Worm (Caenorhabditis elegans) whole organism, L1 larva: ENCODE data around the gene fut-3.

Source experiments
- F16B12.6 ChIP-seq: fragments of 150-350 bp; optimal IDR thresholded peaks from 2 replicates; lab custom pipeline; 2014; ENCODE audit warnings: missing biosample characterization, missing genetic modification characterization
- alr-1 ChIP-seq: fragments of 200-800 bp; sonication (Bioruptor generic); optimal IDR thresholded peaks from 2 replicates; lab custom pipeline; 2018; ENCODE audit warnings: borderline replicate concordance, mild to moderate bottlenecking, missing genetic modification characterization, missing compliant biosample characterization
- ama-1 ChIP-seq: fragments of 150-350 bp; optimal IDR thresholded peaks from 2 replicates; lab custom pipeline; 2014
- ceh-82 ChIP-seq, 3 experiments: fragments of 150-350 bp in 1 of 3; sonication (generic microtip) in 2 of 3; optimal IDR thresholded peaks; 2 replicates each; lab custom pipeline; 2014 to 2017; ENCODE audit warnings: missing biosample characterization in 3 of 3, missing genetic modification characterization in 3 of 3
- elt-2 ChIP-seq: sonication (generic microtip); optimal IDR thresholded peaks from 2 replicates; lab custom pipeline; 2016; ENCODE audit warnings: missing genetic modification characterization, mild to moderate bottlenecking, inconsistent platforms, missing compliant biosample characterization, missing genetic modification reagents
- fos-1 ChIP-seq: fragments of 150-350 bp; optimal IDR thresholded peaks from 2 replicates; lab custom pipeline; 2014; ENCODE audit warnings: missing biosample characterization, missing genetic modification characterization
- jun-1 ChIP-seq: fragments of 150-350 bp; optimal IDR thresholded peaks from 2 replicates; lab custom pipeline; 2014; ENCODE audit warnings: missing biosample characterization, missing genetic modification reagents, missing genetic modification characterization
- lin-13 ChIP-seq: fragments of 150-350 bp; optimal IDR thresholded peaks from 2 replicates; lab custom pipeline; 2014; ENCODE audit warnings: missing biosample characterization, missing genetic modification reagents, missing genetic modification characterization
- sox-4 ChIP-seq: sonication (generic microtip); optimal IDR thresholded peaks from 2 replicates; lab custom pipeline; 2016; ENCODE audit warnings: missing genetic modification characterization, missing compliant biosample characterization
- unc-30 ChIP-seq: sonication (generic microtip); optimal IDR thresholded peaks from 2 replicates; lab custom pipeline; 2017; ENCODE audit warnings: missing biosample characterization, missing genetic modification characterization

DNA sequence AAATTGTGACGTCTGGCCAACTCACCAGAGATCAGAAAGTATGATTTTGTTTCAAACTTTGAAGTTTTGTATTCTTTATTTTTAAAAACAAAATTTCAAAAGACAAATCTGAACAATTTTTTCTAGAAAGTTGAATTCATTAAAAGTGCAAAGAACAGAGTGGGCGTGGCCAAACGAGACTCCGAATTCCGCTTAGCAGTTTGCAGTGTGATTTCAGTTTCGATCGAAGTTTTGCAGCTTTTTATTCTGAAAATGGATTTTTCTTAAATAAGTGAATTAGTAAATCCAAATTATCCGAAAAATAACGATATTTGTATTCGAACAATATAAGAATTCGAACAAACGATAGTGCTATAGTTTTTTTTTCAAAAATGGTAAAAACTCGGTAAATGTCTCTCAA lies 26.1 kb downstream of the fut-3 start:
- TF ChIP-seq lin-13 (GFP tag; lab: Kevin White, UChicago) (no peak), fos-1 (tag; lab: Kevin White, UChicago) (no peak), elt-2 (no peak), unc-30 (tag; lab: Kevin White, UChicago) (no peak), F16B12.6 (tag; lab: Kevin White, UChicago) (no peak), sox-4 (tag; lab: Kevin White, UChicago) (no peak), ama-1 (lab: Kevin White, UChicago) (no peak), jun-1 (tag; lab: Kevin White, UChicago) (no peak), ceh-82 (tag; optimal IDR thresholded peaks at IDR 0.05; lab: Kevin White, UChicago) (no peak), alr-1 (no peak)
